Fruit fly (Drosophila melanogaster) whole organism, embryonic: ENCODE data around the gene CG1309.

Experiments used
- B-H2 ChIP-seq: fragments of 200-800 bp; sonication (Bioruptor generic); optimal IDR thresholded peaks from 2 replicates; lab custom pipeline; 2018; ENCODE audit warnings: missing biosample characterization, mild to moderate bottlenecking, missing genetic modification characterization
- CG10959 ChIP-seq: fragments of 200-800 bp; sonication (Bioruptor generic); IDR thresholded peaks from 2 replicates; pipeline ENCODE4 v1.3.6; 2022; ENCODE audit warnings: missing biosample characterization, missing genetic modification characterization
- CG11456 ChIP-seq: fragments of 200-800 bp; sonication (Bioruptor generic); IDR thresholded peaks from 3 replicates; pipeline ENCODE4 v1.3.6; 2022; ENCODE audit warnings: missing biosample characterization, missing genetic modification characterization
- CG13287 ChIP-seq: fragments of 200-800 bp; sonication (Bioruptor generic); IDR thresholded peaks from 2 replicates; pipeline ENCODE4 v1.3.6; 2022; ENCODE audit warnings: missing biosample characterization, missing genetic modification characterization; ENCODE audit not compliant: partially characterized antibody
- CG15011 ChIP-seq: fragments of 200-800 bp; sonication (Bioruptor generic); optimal IDR thresholded peaks from 3 replicates; lab custom pipeline; 2018; ENCODE audit warnings: missing biosample characterization, mild to moderate bottlenecking, missing genetic modification characterization
- CG1832 ChIP-seq: fragments of 200-800 bp; sonication (Bioruptor generic); optimal IDR thresholded peaks from 2 replicates; lab custom pipeline; 2017; ENCODE audit warnings: missing biosample characterization, mild to moderate bottlenecking, missing genetic modification characterization, inconsistent platforms
- CG18619 ChIP-seq: fragments of 200-800 bp; sonication (Bioruptor generic); optimal IDR thresholded peaks from 3 replicates; lab custom pipeline; 2017; ENCODE audit warnings: missing biosample characterization, mild to moderate bottlenecking, missing genetic modification characterization
- CG2199 ChIP-seq: fragments of 200-800 bp; sonication (Bioruptor generic); IDR thresholded peaks from 3 replicates; pipeline ENCODE4 v1.3.6; 2022; ENCODE audit warnings: missing biosample characterization, missing genetic modification characterization
- CG2889 ChIP-seq: fragments of 200-800 bp; sonication (Bioruptor generic); IDR thresholded peaks from 3 replicates; pipeline ENCODE4 v1.3.6; 2022; ENCODE audit warnings: missing biosample characterization, missing genetic modification characterization
- CG30403 ChIP-seq: fragments of 200-800 bp; sonication (Bioruptor generic); optimal IDR thresholded peaks from 3 replicates; lab custom pipeline; 2016; ENCODE audit warnings: missing biosample characterization, missing genetic modification characterization
- CG32532 ChIP-seq: fragments of 200-800 bp; sonication (Bioruptor generic); IDR thresholded peaks from 2 replicates; pipeline ENCODE4 v1.3.6; 2022; ENCODE audit warnings: missing biosample characterization, missing genetic modification characterization
- CG32772 ChIP-seq: fragments of 200-800 bp; sonication (Bioruptor generic); IDR thresholded peaks from 2 replicates; pipeline ENCODE4 v1.3.6; 2022; ENCODE audit warnings: missing biosample characterization, missing genetic modification characterization
- CG3407 ChIP-seq: fragments of 200-800 bp; sonication (Bioruptor generic); optimal IDR thresholded peaks from 2 replicates; lab custom pipeline; 2018; ENCODE audit warnings: missing biosample characterization, mild to moderate bottlenecking, missing genetic modification characterization
- CG3838 ChIP-seq: fragments of 200-800 bp; sonication (Bioruptor generic); optimal IDR thresholded peaks from 3 replicates; lab custom pipeline; 2016; ENCODE audit warnings: missing biosample characterization, missing genetic modification characterization
- CG4424 ChIP-seq: fragments of 200-800 bp; sonication (Bioruptor generic); optimal IDR thresholded peaks from 3 replicates; lab custom pipeline; 2016; ENCODE audit warnings: missing biosample characterization, missing genetic modification characterization
- CG9215 ChIP-seq: fragments of 200-800 bp; sonication (Bioruptor generic); IDR thresholded peaks from 2 replicates; pipeline ENCODE4 v1.3.6; 2022; ENCODE audit warnings: missing biosample characterization, missing genetic modification characterization
- CG9817 ChIP-seq: fragments of 200-800 bp; sonication (Bioruptor generic); optimal IDR thresholded peaks from 2 replicates; lab custom pipeline; 2018; ENCODE audit warnings: missing biosample characterization, mild to moderate bottlenecking, missing genetic modification characterization, moderate library complexity
- CkIIα-i1 ChIP-seq: fragments of 200-800 bp; sonication (Bioruptor generic); IDR thresholded peaks from 2 replicates; pipeline ENCODE4 v1.3.6; 2022; ENCODE audit warnings: missing biosample characterization, missing genetic modification characterization
- Dbx ChIP-seq: fragments of 200-800 bp; sonication (Bioruptor generic); IDR thresholded peaks from 3 replicates; pipeline ENCODE4 v1.3.6; 2022; ENCODE audit warnings: missing biosample characterization, missing genetic modification characterization
- Ets65A ChIP-seq: fragments of 200-800 bp; sonication (Bioruptor generic); peaks from one replicate; lab custom pipeline; 2016; ENCODE audit warnings: missing biosample characterization, missing genetic modification characterization
- Fer2 ChIP-seq: fragments of 200-800 bp; sonication (Bioruptor generic); optimal IDR thresholded peaks from 2 replicates; lab custom pipeline; 2018; ENCODE audit warnings: missing biosample characterization, mild to moderate bottlenecking, missing genetic modification characterization, moderate library complexity
- Gug ChIP-seq: fragments of 200-800 bp; sonication (Bioruptor generic); IDR thresholded peaks from 4 replicates; pipeline ENCODE4 v1.3.6; 2022; ENCODE audit warnings: missing biosample characterization, missing genetic modification characterization
- Hr3 ChIP-seq: fragments of 200-800 bp; sonication (Bioruptor generic); optimal IDR thresholded peaks from 3 replicates; lab custom pipeline; 2016; ENCODE audit warnings: missing biosample characterization, missing genetic modification characterization
- Hr51 ChIP-seq, 2 experiments: fragments of 200-800 bp; sonication (Bioruptor generic); optimal IDR thresholded peaks; 2 replicates in 1 of 2; 3 replicates in 1 of 2; lab custom pipeline; 2016 to 2018; ENCODE audit warnings: missing biosample characterization in 2 of 2, missing genetic modification characterization in 2 of 2, mild to moderate bottlenecking in 1 of 2, moderate library complexity in 1 of 2
- PHDP ChIP-seq: fragments of 200-800 bp; sonication (Bioruptor generic); optimal IDR thresholded peaks from 3 replicates; lab custom pipeline; 2018; ENCODE audit warnings: missing biosample characterization, mild to moderate bottlenecking, missing genetic modification characterization, moderate library complexity
- Rx ChIP-seq: fragments of 200-800 bp; sonication (Bioruptor generic); IDR thresholded peaks from 2 replicates; pipeline ENCODE4 v1.3.6; 2022; ENCODE audit warnings: missing biosample characterization, missing genetic modification characterization
- Stat92E ChIP-seq, 3 experiments: fragments of >200 bp in 2 of 3; fragments of 200-800 bp in 1 of 3; sonication (Bioruptor generic) in 1 of 3; optimal IDR thresholded peaks; 2 replicates each; lab custom pipeline; 2017 to 2019; ENCODE audit warnings: missing biosample characterization in 3 of 3, missing genetic modification characterization in 3 of 3, mild to moderate bottlenecking in 1 of 3, moderate library complexity in 1 of 3
- Vsx1 ChIP-seq: fragments of 200-800 bp; sonication (Bioruptor generic); optimal IDR thresholded peaks from 2 replicates; lab custom pipeline; 2017; ENCODE audit warnings: missing biosample characterization, mild to moderate bottlenecking, missing genetic modification characterization, missing genetic modification reagents
- ase ChIP-seq: fragments of 200-800 bp; sonication (Bioruptor generic); IDR thresholded peaks from 3 replicates; pipeline ENCODE4 v1.3.6; 2022; ENCODE audit warnings: missing biosample characterization, missing genetic modification characterization
- ato ChIP-seq: fragments of 200-800 bp; sonication (Bioruptor generic); IDR thresholded peaks from 2 replicates; pipeline ENCODE4 v1.3.6; 2022; ENCODE audit warnings: missing biosample characterization, missing genetic modification characterization; ENCODE audit not compliant: partially characterized antibody
- bowl ChIP-seq: fragments of 200-800 bp; sonication (Bioruptor generic); IDR thresholded peaks from 2 replicates; pipeline ENCODE4 v1.3.6; 2022; ENCODE audit warnings: missing biosample characterization, missing genetic modification characterization
- bsh ChIP-seq, 2 experiments: fragments of 200-800 bp; sonication (Bioruptor generic); optimal IDR thresholded peaks; 2 replicates each; lab custom pipeline; 2017 to 2018; ENCODE audit warnings: mild to moderate bottlenecking in 2 of 2, missing biosample characterization in 2 of 2, missing genetic modification characterization in 2 of 2, moderate library complexity in 1 of 2
- exex ChIP-seq: fragments of 200-800 bp; sonication (Bioruptor generic); optimal IDR thresholded peaks from 4 replicates; lab custom pipeline; 2018; ENCODE audit warnings: missing biosample characterization, mild to moderate bottlenecking, missing genetic modification characterization, moderate library complexity
- ftz-f1 ChIP-seq: fragments of 200-800 bp; sonication (Bioruptor generic); optimal IDR thresholded peaks from 2 replicates; lab custom pipeline; 2016; ENCODE audit warnings: missing biosample characterization, missing genetic modification characterization
- gem ChIP-seq: fragments of 200-800 bp; sonication (Bioruptor generic); optimal IDR thresholded peaks from 2 replicates; lab custom pipeline; 2019; ENCODE audit warnings: missing biosample characterization, mild to moderate bottlenecking, missing genetic modification characterization, moderate library complexity
- ham ChIP-seq: fragments of 200-800 bp; sonication (Bioruptor generic); IDR thresholded peaks from 2 replicates; pipeline ENCODE4 v1.3.6; 2022; ENCODE audit warnings: missing biosample characterization, missing genetic modification characterization
- insv ChIP-seq, 2 experiments: fragments of 200-800 bp; sonication (Bioruptor generic); optimal IDR thresholded peaks; 3 replicates each; lab custom pipeline; 2016 to 2018; ENCODE audit warnings: missing biosample characterization in 2 of 2, missing genetic modification characterization in 2 of 2
- knrl ChIP-seq: fragments of 200-800 bp; sonication (Bioruptor generic); IDR thresholded peaks from 3 replicates; pipeline ENCODE4 v1.3.6; 2022; ENCODE audit warnings: missing biosample characterization, missing genetic modification characterization; ENCODE audit not compliant: partially characterized antibody
- lbe ChIP-seq: fragments of 200-800 bp; sonication (Bioruptor generic); optimal IDR thresholded peaks from 2 replicates; lab custom pipeline; 2016; ENCODE audit warnings: missing biosample characterization, mild to moderate bottlenecking, missing genetic modification characterization
- onecut ChIP-seq: fragments of 200-800 bp; sonication (Bioruptor generic); IDR thresholded peaks from 2 replicates; pipeline ENCODE4 v1.3.6; 2022; ENCODE audit warnings: missing biosample characterization, missing genetic modification characterization
- phol ChIP-seq: fragments of 200-800 bp; sonication (Bioruptor generic); optimal IDR thresholded peaks from 3 replicates; lab custom pipeline; 2018; ENCODE audit warnings: missing biosample characterization, mild to moderate bottlenecking, missing genetic modification characterization, moderate library complexity
- row ChIP-seq: fragments of 200-800 bp; sonication (Bioruptor generic); IDR thresholded peaks from 3 replicates; pipeline ENCODE4 v1.3.6; 2022; ENCODE audit warnings: missing biosample characterization, missing genetic modification characterization
- sens ChIP-seq: fragments of 200-800 bp; sonication (Bioruptor generic); peaks from one replicate; lab custom pipeline; 2016; ENCODE audit warnings: missing biosample characterization, missing genetic modification characterization
- sug ChIP-seq: fragments of 200-800 bp; optimal IDR thresholded peaks from 2 replicates; lab custom pipeline; 2019; ENCODE audit warnings: missing biosample characterization, mild to moderate bottlenecking, missing genetic modification characterization, moderate library complexity
- tio ChIP-seq: fragments of 200-800 bp; sonication (Bioruptor generic); optimal IDR thresholded peaks from 2 replicates; lab custom pipeline; 2017; ENCODE audit warnings: missing biosample characterization, missing genetic modification characterization, inconsistent platforms
- trh ChIP-seq: fragments of 200-800 bp; sonication (Bioruptor generic); optimal IDR thresholded peaks from 2 replicates; lab custom pipeline; 2016; ENCODE audit warnings: missing biosample characterization, missing genetic modification characterization
- twi ChIP-seq: fragments of 200-800 bp; optimal IDR thresholded peaks from 2 replicates; lab custom pipeline; 2019; ENCODE audit warnings: missing biosample characterization, mild to moderate bottlenecking, missing genetic modification characterization, moderate library complexity
- zen ChIP-seq: fragments of 200-800 bp; sonication (Bioruptor generic); optimal IDR thresholded peaks from 3 replicates; lab custom pipeline; 2018; ENCODE audit warnings: missing biosample characterization, mild to moderate bottlenecking, missing genetic modification characterization, moderate library complexity

Gene CG1309

dm6 chr3L:4229365-4229967 is 29.8 kb upstream of the CG1309 start (continued):
- TF ChIP-seq lbe (GFP tag; lab: Kevin White, UChicago) (no peak), B-H2 (GFP tag; lab: Kevin White, UChicago) (no peak), CG3838 (no peak), ham (no peak), Rx (GFP tag; lab: Robert Waterston, UW) (no peak), Stat92E (GFP tag; optimal IDR thresholded peaks at IDR 0.05; lab: Kevin White, UChicago) (peak in 1 of 3 experiments; percentile 89), ato (GFP tag; lab: Robert Waterston, UW) (no peak), onecut (GFP tag; lab: Robert Waterston, UW) (peak; percentile 64), bsh (GFP tag; optimal IDR thresholded peaks at IDR 0.05; lab: Kevin White, UChicago) (peak in 1 of 2 experiments; percentile 14), Dbx (GFP tag; lab: Robert Waterston, UW) (no peak), CG2199 (GFP tag; lab: Robert Waterston, UW) (0 out of 3 replicates have a peak, but pooled peaks have one; percentile 43), Ets65A (no peak), CG9817 (tag; lab: Kevin White, UChicago) (no peak), ase (GFP tag; lab: Robert Waterston, UW) (no peak), ftz-f1 (GFP tag; lab: Kevin White, UChicago) (no peak), gem (tag; lab: Kevin White, UChicago) (peak; percentile 16), CG18619 (GFP tag; lab: Kevin White, UChicago) (no peak), row (GFP tag; lab: Robert Waterston, UW) (peak; percentile 16; the same call in 1 of the 3 replicates), phol (tag; lab: Kevin White, UChicago) (peak; percentile 12), tio (GFP tag; lab: Kevin White, UChicago) (no peak), zen (no peak), CG32772 (GFP tag; lab: Robert Waterston, UW) (no peak), sens (GFP tag; lab: Kevin White, UChicago) (peak; percentile 82), CG15011 (GFP tag; lab: Kevin White, UChicago) (no peak), PHDP (tag; lab: Kevin White, UChicago) (no peak)
- TF ChIP-seq, all 482 proteins: peak for 18

- TF ChIP-seq CG2889 (peak; percentile 70; the same call in 2 of the 3 replicates), bowl (GFP tag; lab: Robert Waterston, UW) (peak; percentile 73), CG1832 (no peak), Hr3 (peak; percentile 94), CG30403 (GFP tag; lab: Kevin White, UChicago) (peak; percentile 94), Hr51 (GFP tag; optimal IDR thresholded peaks at IDR 0.05; lab: Kevin White, UChicago) (peak; percentile 92 to 93), CG13287 (GFP tag; lab: Robert Waterston, UW) (no peak), phol (tag; lab: Kevin White, UChicago) (peak; percentile 97), CG32532 (peak; percentile 21; the same call in 1 of the 2 replicates), sug (tag; lab: Kevin White, UChicago) (peak; percentile 67), Gug (GFP tag; lab: Robert Waterston, UW) (peak; percentile 81), Dbx (GFP tag; lab: Robert Waterston, UW) (no peak), PHDP (tag; lab: Kevin White, UChicago) (peak; percentile 89), Vsx1 (GFP tag; lab: Kevin White, UChicago) (peak; percentile 82), CG3407 (GFP tag; lab: Kevin White, UChicago) (peak; percentile 90), insv (GFP tag; optimal IDR thresholded peaks at IDR 0.05; lab: Kevin White, UChicago) (peak; percentile 32 to 55), exex (peak; percentile 36), CG9215 (GFP tag; lab: Robert Waterston, UW) (peak; percentile 73), CkIIα-i1 (GFP tag; lab: Robert Waterston, UW) (no peak), CG11456 (peak; percentile 76), CG10959 (GFP tag; lab: Robert Waterston, UW) (peak; percentile 95), twi (tag; lab: Kevin White, UChicago) (peak; percentile 90), CG4424 (peak; percentile 96), Fer2 (peak; percentile 65), knrl (GFP tag; lab: Robert Waterston, UW) (no peak), trh (GFP tag; lab: Kevin White, UChicago) (peak; percentile 83)
These were observed 28.8 kb upstream of the CG1309 start for dm6 chr3L:4230357-4230901.
